Fruit fly (Drosophila melanogaster): Measurements from ENCODE around the gene Sptr.

Gene Sptr

dm6 chrX:8497604-8498232 is 33.5 kb upstream of the Sptr start (continued):
- peak; percentile 10 for TF ChIP-seq topi (GFP tag; optimal IDR thresholded peaks at IDR 0.05)
- TF ChIP-seq CG10669 (GFP tag; optimal IDR thresholded peaks at IDR 0.05), result peak; percentile 7
- TF ChIP-seq CG3919 (GFP tag; optimal IDR thresholded peaks at IDR 0.05), result peak; percentile 18
- no peak for TF ChIP-seq CG8119 (GFP tag; IDR thresholded peaks at IDR 0.05)
- TF ChIP-seq acj6 (GFP tag; optimal IDR thresholded peaks at IDR 0.05), result no peak
- peak; percentile 7 for TF ChIP-seq Hr39 (GFP tag; optimal IDR thresholded peaks at IDR 0.05)
- no peak for TF ChIP-seq CG10631 (GFP tag; optimal IDR thresholded peaks at IDR 0.05)
- TF ChIP-seq Hr38 (GFP tag; optimal IDR thresholded peaks at IDR 0.05), result no peak
- no peak for TF ChIP-seq eg (GFP tag; IDR thresholded peaks at IDR 0.05)
- no peak for TF ChIP-seq CG8319 (GFP tag; optimal IDR thresholded peaks at IDR 0.05)
- TF ChIP-seq Sox14 (GFP tag; optimal IDR thresholded peaks at IDR 0.05), result peak; percentile 37
- peak; percentile 23 for TF ChIP-seq pdm3 (GFP tag; optimal IDR thresholded peaks at IDR 0.05)
- peak; percentile 24 for TF ChIP-seq lz (GFP tag; optimal IDR thresholded peaks at IDR 0.05)
- no peak for TF ChIP-seq CG6854 (GFP tag; optimal IDR thresholded peaks at IDR 0.05)

dm6 chrX:8496362-8496761 is 32.1 kb upstream of the Sptr start:
- no peak for TF ChIP-seq spab (GFP tag; optimal IDR thresholded peaks at IDR 0.05)
- TF ChIP-seq acj6 (GFP tag; optimal IDR thresholded peaks at IDR 0.05), result no peak
- TF ChIP-seq dac (GFP tag; optimal IDR thresholded peaks at IDR 0.05), result no peak
- TF ChIP-seq CG6163 (GFP tag; IDR thresholded peaks at IDR 0.05), result no peak
- no peak for TF ChIP-seq vri (GFP tag; optimal IDR thresholded peaks at IDR 0.05)

DNA sequence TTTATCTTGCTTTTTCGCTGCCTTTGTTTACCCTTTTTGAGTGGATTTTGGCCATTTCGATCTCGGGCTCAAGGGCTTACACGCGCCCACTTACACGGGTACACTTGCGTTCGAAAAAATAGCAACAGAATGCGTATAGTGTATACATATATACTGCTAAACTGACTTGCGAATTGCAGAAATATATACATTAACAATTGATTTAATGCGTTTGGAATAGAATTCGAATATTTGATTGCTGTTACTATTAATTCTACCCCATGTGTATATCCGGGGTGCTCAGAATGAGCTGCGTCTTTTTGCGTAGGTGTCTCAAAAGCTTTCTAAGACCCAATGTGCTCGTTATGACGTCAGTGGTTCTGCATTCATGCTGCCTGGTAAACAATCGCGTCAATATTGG is 29.2 kb upstream of the Sptr start:
- 0 out of 3 replicates have a peak, but pooled peaks have one; percentile 31 for TF ChIP-seq CG6163 (GFP tag; IDR thresholded peaks at IDR 0.05)
- peak; percentile 1 for TF ChIP-seq esn (GFP tag; optimal IDR thresholded peaks at IDR 0.05)
- TF ChIP-seq Sox102F (GFP tag; optimal IDR thresholded peaks at IDR 0.05), result peak; percentile 10
- TF ChIP-seq Sox14 (GFP tag; optimal IDR thresholded peaks at IDR 0.05), result no peak
- TF ChIP-seq svp (GFP tag), result peak; percentile 65
- TF ChIP-seq CG3919 (GFP tag; optimal IDR thresholded peaks at IDR 0.05), result no peak
- peak; percentile 77 for TF ChIP-seq Eip78C (GFP tag)
- no peak for TF ChIP-seq Ets21C (GFP tag; optimal IDR thresholded peaks at IDR 0.05)
- 0 out of 3 replicates have a peak, but pooled peaks have one; percentile 30 for TF ChIP-seq eg (GFP tag; IDR thresholded peaks at IDR 0.05)

DNA sequence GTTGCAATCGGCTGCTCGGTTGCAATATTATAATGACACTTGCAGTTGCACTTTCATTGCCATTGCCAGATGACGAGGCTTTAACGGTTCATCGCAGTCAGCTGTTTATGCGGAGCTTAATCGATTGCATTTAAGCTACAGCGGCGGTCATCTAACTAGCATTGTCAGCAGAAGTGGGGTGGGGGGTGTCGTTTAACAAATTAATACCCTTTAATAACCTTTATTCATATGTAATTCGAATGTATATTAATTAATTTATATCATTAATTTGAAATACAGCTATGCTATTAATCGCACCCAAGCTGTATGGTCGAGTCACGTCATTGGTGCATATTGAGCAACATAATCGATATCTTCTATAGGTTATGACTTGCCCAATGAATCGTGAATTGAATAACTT is 28.6 kb upstream of the Sptr start:
- TF ChIP-seq CG11902 (GFP tag; optimal IDR thresholded peaks at IDR 0.05) (peak; percentile 68), Hr38 (GFP tag; optimal IDR thresholded peaks at IDR 0.05) (no peak), CG1621 (tag; optimal IDR thresholded peaks at IDR 0.05) (peak; percentile 68), CG3919 (GFP tag; optimal IDR thresholded peaks at IDR 0.05) (peak; percentile 84), CG32006 (GFP tag; optimal IDR thresholded peaks at IDR 0.05) (peak; percentile 86), vri (GFP tag; optimal IDR thresholded peaks at IDR 0.05) (peak; percentile 21), CG31627 (GFP tag; optimal IDR thresholded peaks at IDR 0.05) (peak; percentile 67), pdm3 (GFP tag; optimal IDR thresholded peaks at IDR 0.05) (peak; percentile 81), Met (GFP tag; optimal IDR thresholded peaks at IDR 0.05) (peak; percentile 77), dsx (GFP tag; optimal IDR thresholded peaks at IDR 0.05; ENCODE audit: poor library complexity, severe bottlenecking) (peak; percentile 62), Sox15 (GFP tag; optimal IDR thresholded peaks at IDR 0.05) (peak; percentile 72), CG6276 (GFP tag; optimal IDR thresholded peaks at IDR 0.05) (peak; percentile 73), CG16779 (tag; optimal IDR thresholded peaks at IDR 0.05) (peak; percentile 37), CG8632 (GFP tag; optimal IDR thresholded peaks at IDR 0.05) (peak; percentile 78), Lpt (GFP tag; optimal IDR thresholded peaks at IDR 0.05) (peak; percentile 53), Gug (GFP tag; IDR thresholded peaks at IDR 0.05) (peak; percentile 86), Sox14 (GFP tag; optimal IDR thresholded peaks at IDR 0.05) (peak; percentile 45), CG3032 (tag; optimal IDR thresholded peaks at IDR 0.05) (peak; percentile 71), Ets96B (tag; optimal IDR thresholded peaks at IDR 0.05) (peak; percentile 73), Hr4 (GFP tag; optimal IDR thresholded peaks at IDR 0.05) (peak; percentile 76), achi (GFP tag; optimal IDR thresholded peaks at IDR 0.05) (peak; percentile 75), acj6 (GFP tag; optimal IDR thresholded peaks at IDR 0.05) (peak; percentile 85), CG10631 (GFP tag; optimal IDR thresholded peaks at IDR 0.05) (peak; percentile 78), CG8119 (GFP tag; IDR thresholded peaks at IDR 0.05) (peak; percentile 88), Eip93F (GFP tag; optimal IDR thresholded peaks at IDR 0.05) (peak; percentile 15), CG6854 (GFP tag; optimal IDR thresholded peaks at IDR 0.05) (peak; percentile 47), Eip78C (GFP tag) (peak; percentile 86), CG4318 (GFP tag; optimal IDR thresholded peaks at IDR 0.05) (peak; percentile 73), eg (GFP tag; IDR thresholded peaks at IDR 0.05) (peak; percentile 93), salr (GFP tag; optimal IDR thresholded peaks at IDR 0.05) (peak; percentile 24 to 54), CG8319 (GFP tag; optimal IDR thresholded peaks at IDR 0.05) (peak; percentile 74), CG6792 (GFP tag; optimal IDR thresholded peaks at IDR 0.05) (peak; percentile 73), dac (GFP tag; optimal IDR thresholded peaks at IDR 0.05) (peak; percentile 68), CG6163 (GFP tag; IDR thresholded peaks at IDR 0.05) (peak; percentile 93)

Data from whole organism, prepupa.